Worm (Caenorhabditis elegans) whole organism, young adult: ENCODE data around the gene msp-142.
A peak's percentile ranks its signal among the peaks of the same experiment; 100 is the strongest.

Source experiments
- B0035.1 ChIP-seq: sonication (generic microtip); optimal IDR thresholded peaks from 2 replicates; lab custom pipeline; 2016; ENCODE audit warnings: missing genetic modification characterization, mild to moderate bottlenecking, missing compliant biosample characterization, missing genotype, missing genetic modification reagents
- F23B12.7 ChIP-seq: sonication (generic microtip); optimal IDR thresholded peaks from 2 replicates; lab custom pipeline; 2017; ENCODE audit warnings: missing genetic modification characterization, mild to moderate bottlenecking, missing compliant biosample characterization, antibody characterized with exemption, moderate library complexity; ENCODE audit not compliant: insufficient read depth
- F55B11.4 ChIP-seq: sonication (generic microtip); optimal IDR thresholded peaks from 2 replicates; lab custom pipeline; 2016; ENCODE audit warnings: missing compliant biosample characterization, missing genetic modification characterization, borderline replicate concordance; ENCODE audit not compliant: insufficient read depth
- F57A8.1 ChIP-seq: fragments of 200-800 bp; sonication (Bioruptor generic); optimal IDR thresholded peaks from 2 replicates; lab custom pipeline; 2018; ENCODE audit warnings: mild to moderate bottlenecking, missing genetic modification characterization, moderate library complexity, missing compliant biosample characterization
- F57C9.4 ChIP-seq: sonication (generic microtip); optimal IDR thresholded peaks from 2 replicates; lab custom pipeline; 2017; ENCODE audit warnings: mild to moderate bottlenecking, missing genetic modification characterization, missing compliant biosample characterization
- Y79H2A.3 ChIP-seq: fragments of 200-800 bp; sonication (Bioruptor generic); conservative IDR thresholded peaks from 2 replicates; pipeline ENCODE4 v1.3.6; 2022; ENCODE audit warnings: missing genetic modification reagents, missing genetic modification characterization, missing compliant biosample characterization
- Y95B8A.8 ChIP-seq: fragments of 200-800 bp; sonication (Bioruptor generic); IDR thresholded peaks from 2 replicates; pipeline ENCODE4 v1.3.6; 2022; ENCODE audit warnings: missing genetic modification reagents, missing genetic modification characterization, missing compliant biosample characterization
- ZK185.1 ChIP-seq: sonication (generic microtip); optimal IDR thresholded peaks from 2 replicates; lab custom pipeline; 2016; ENCODE audit warnings: mild to moderate bottlenecking, missing genetic modification characterization, missing compliant biosample characterization; ENCODE audit not compliant: poor library complexity, severe bottlenecking
- aptf-3 ChIP-seq: fragments of 200-800 bp; sonication (Bioruptor generic); IDR thresholded peaks from 2 replicates; pipeline ENCODE4 v1.3.6; 2022; ENCODE audit warnings: missing genetic modification characterization, missing compliant biosample characterization
- atf-7 ChIP-seq: sonication (generic microtip); optimal IDR thresholded peaks from 2 replicates; lab custom pipeline; 2017; ENCODE audit warnings: mild to moderate bottlenecking, missing genetic modification characterization, missing compliant biosample characterization
- attf-5 ChIP-seq: fragments of 200-800 bp; sonication (Bioruptor generic); optimal IDR thresholded peaks from 2 replicates; lab custom pipeline; 2018; ENCODE audit warnings: mild to moderate bottlenecking, missing genetic modification characterization, missing compliant biosample characterization
- cebp-2 ChIP-seq: fragments of 200-800 bp; sonication (Bioruptor generic); IDR thresholded peaks from 2 replicates; pipeline ENCODE4 v1.3.6; 2022; ENCODE audit warnings: missing genetic modification characterization, missing compliant biosample characterization
- chd-7 ChIP-seq: sonication (generic microtip); optimal IDR thresholded peaks from 2 replicates; lab custom pipeline; 2016; ENCODE audit warnings: mild to moderate bottlenecking, missing genetic modification characterization, moderate library complexity, missing compliant biosample characterization
- dox-1 ChIP-seq: fragments of 200-800 bp; sonication (Bioruptor generic); IDR thresholded peaks from 2 replicates; pipeline ENCODE4 v1.3.6; 2022; ENCODE audit warnings: missing genetic modification reagents, missing genetic modification characterization, missing compliant biosample characterization
- egl-44 ChIP-seq: fragments of 200-800 bp; sonication (Bioruptor generic); IDR thresholded peaks from 2 replicates; pipeline ENCODE4 v1.3.6; 2022; ENCODE audit warnings: missing genetic modification reagents, missing genetic modification characterization, missing compliant biosample characterization
- egrh-3 ChIP-seq: fragments of 200-800 bp; sonication (Bioruptor generic); IDR thresholded peaks from 2 replicates; pipeline ENCODE4 v1.3.6; 2022; ENCODE audit warnings: missing genetic modification reagents, missing genetic modification characterization, missing compliant biosample characterization
- ets-4 ChIP-seq: fragments of 200-800 bp; sonication (Bioruptor generic); optimal IDR thresholded peaks from 2 replicates; lab custom pipeline; 2018; ENCODE audit warnings: mild to moderate bottlenecking, missing genetic modification characterization, missing compliant biosample characterization
- hmg-1.2 ChIP-seq: fragments of 200-800 bp; sonication (Bioruptor generic); IDR thresholded peaks from 2 replicates; pipeline ENCODE4 v1.3.6; 2022; ENCODE audit warnings: missing genetic modification reagents, missing genetic modification characterization, missing compliant biosample characterization
- hsf-1 ChIP-seq: fragments of 200-800 bp; sonication (Bioruptor generic); IDR thresholded peaks from 2 replicates; pipeline ENCODE4 v1.3.6; 2022; ENCODE audit warnings: missing genetic modification reagents, missing genetic modification characterization, missing compliant biosample characterization
- lin-35 ChIP-seq, 3 experiments: fragments of 150-350 bp in 2 of 3; sonication (generic microtip) in 1 of 3; optimal IDR thresholded peaks; 2 replicates each; lab custom pipeline; 2014 to 2018; ENCODE audit warnings: missing biosample characterization in 3 of 3, missing genetic modification characterization in 3 of 3, missing genetic modification reagents in 3 of 3
- lsy-27 ChIP-seq: sonication (generic microtip); optimal IDR thresholded peaks from 2 replicates; lab custom pipeline; 2017; ENCODE audit warnings: missing genetic modification characterization, mild to moderate bottlenecking, missing compliant biosample characterization, antibody characterized with exemption, missing genotype, borderline replicate concordance; ENCODE audit not compliant: insufficient read depth
- madf-10 ChIP-seq: sonication (generic microtip); optimal IDR thresholded peaks from 2 replicates; lab custom pipeline; 2016; ENCODE audit warnings: mild to moderate bottlenecking, missing genetic modification characterization, missing compliant biosample characterization
- madf-3 ChIP-seq: fragments of 200-800 bp; sonication (Bioruptor generic); IDR thresholded peaks from 2 replicates; pipeline ENCODE4 v1.3.6; 2022; ENCODE audit warnings: missing genetic modification reagents, missing genetic modification characterization, missing compliant biosample characterization
- nfya-1 ChIP-seq: sonication (generic microtip); optimal IDR thresholded peaks from 2 replicates; lab custom pipeline; 2017; ENCODE audit warnings: antibody characterized with exemption, missing compliant biosample characterization, missing genetic modification characterization, borderline replicate concordance; ENCODE audit not compliant: insufficient read depth
- nhr-120 ChIP-seq: fragments of 200-800 bp; sonication (Bioruptor generic); IDR thresholded peaks from 2 replicates; pipeline ENCODE4 v1.3.6; 2022; ENCODE audit warnings: missing genetic modification characterization, missing compliant biosample characterization
- nhr-80 ChIP-seq: sonication (generic microtip); optimal IDR thresholded peaks from 2 replicates; lab custom pipeline; 2016; ENCODE audit warnings: missing genetic modification characterization, missing compliant biosample characterization
- nhr-90 ChIP-seq: sonication (generic microtip); optimal IDR thresholded peaks from 2 replicates; lab custom pipeline; 2016; ENCODE audit warnings: missing genotype, mild to moderate bottlenecking, missing genetic modification characterization, missing compliant biosample characterization
- pbrm-1 ChIP-seq: fragments of 200-800 bp; sonication (Bioruptor generic); IDR thresholded peaks from 2 replicates; pipeline ENCODE4 v1.3.6; 2022; ENCODE audit warnings: missing genetic modification reagents, missing genetic modification characterization, missing compliant biosample characterization
- rec-8 ChIP-seq, 2 experiments: sonication (generic microtip); optimal IDR thresholded peaks; 2 replicates each; lab custom pipeline; 2016; ENCODE audit warnings: mild to moderate bottlenecking in 2 of 2, missing genetic modification characterization in 2 of 2, missing genetic modification reagents in 2 of 2, missing genotype in 2 of 2, missing biosample characterization in 1 of 2, missing compliant biosample characterization in 1 of 2, moderate library complexity in 1 of 2
- rpc-1 ChIP-seq, 2 experiments: fragments of 150-350 bp in 1 of 2; sonication (generic microtip) in 1 of 2; optimal IDR thresholded peaks; 2 replicates each; lab custom pipeline; 2014 to 2018; ENCODE audit warnings: missing biosample characterization in 1 of 2, missing genetic modification characterization in 1 of 2, missing genetic modification reagents in 1 of 2, missing genotype in 1 of 2
- sptf-2 ChIP-seq: fragments of 200-800 bp; sonication (Bioruptor generic); optimal IDR thresholded peaks from 2 replicates; lab custom pipeline; 2018; ENCODE audit warnings: mild to moderate bottlenecking, missing genetic modification characterization, missing compliant biosample characterization
- zfh-2 ChIP-seq: fragments of 200-800 bp; sonication (Bioruptor generic); conservative IDR thresholded peaks from 2 replicates; pipeline ENCODE4 v1.3.6; 2022; ENCODE audit warnings: missing genetic modification reagents, missing genetic modification characterization, missing compliant biosample characterization
- ztf-28 ChIP-seq: fragments of 200-800 bp; sonication (Bioruptor generic); IDR thresholded peaks from 2 replicates; pipeline ENCODE4 v1.3.6; 2022; ENCODE audit warnings: missing genetic modification reagents, missing genetic modification characterization, missing compliant biosample characterization

msp-142 gene

DNA sequence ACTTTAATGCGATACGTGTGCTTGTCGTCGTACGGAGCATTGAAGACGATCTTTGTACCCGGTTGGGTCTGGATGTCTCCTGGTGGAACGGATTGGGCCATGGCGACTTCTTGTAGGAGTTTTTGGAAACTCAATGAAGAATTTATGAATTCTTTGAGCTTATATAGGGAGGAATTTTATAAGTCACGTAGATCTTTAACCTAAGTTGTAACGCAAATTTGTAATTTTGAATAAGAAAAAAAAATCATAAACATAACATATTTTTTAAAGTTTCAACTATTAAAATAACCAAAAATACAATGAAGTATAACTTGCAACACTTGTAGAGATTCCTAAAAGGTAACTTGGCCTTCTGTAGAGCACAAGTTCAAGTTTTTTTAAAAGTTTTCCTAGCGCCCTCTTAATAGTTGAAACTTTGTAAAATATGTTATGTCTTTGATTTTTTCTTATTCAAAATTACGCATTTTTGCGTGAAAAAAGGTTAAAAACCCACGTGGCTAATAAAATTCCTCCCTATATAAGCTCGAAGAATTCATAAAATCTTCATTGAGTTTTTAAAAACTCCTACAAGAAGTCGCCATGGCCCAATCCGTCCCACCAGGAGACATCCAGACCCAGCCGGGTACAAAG is at the start of gene msp-142, which contains the start of gene msp-63:
msp-142 (plus strand) TSS at position 580 of the 630 bp plus-strand sequence.
msp-63 (minus strand) TSS at position 101 of the 630 bp plus-strand sequence.
- no peak for TF ChIP-seq madf-3 (GFP tag; lab: Robert Waterston, UW)
- no peak for TF ChIP-seq F55B11.4
- no peak for TF ChIP-seq nhr-90 (tag; lab: Kevin White, UChicago)
- TF ChIP-seq aptf-3 (GFP tag; lab: Robert Waterston, UW), result no peak
- no peak for TF ChIP-seq hmg-1.2
- no peak for TF ChIP-seq B0035.1 (tag; lab: Kevin White, UChicago)
- TF ChIP-seq Y95B8A.8, result no peak
- TF ChIP-seq, all 124 proteins: peak for 0

DNA sequence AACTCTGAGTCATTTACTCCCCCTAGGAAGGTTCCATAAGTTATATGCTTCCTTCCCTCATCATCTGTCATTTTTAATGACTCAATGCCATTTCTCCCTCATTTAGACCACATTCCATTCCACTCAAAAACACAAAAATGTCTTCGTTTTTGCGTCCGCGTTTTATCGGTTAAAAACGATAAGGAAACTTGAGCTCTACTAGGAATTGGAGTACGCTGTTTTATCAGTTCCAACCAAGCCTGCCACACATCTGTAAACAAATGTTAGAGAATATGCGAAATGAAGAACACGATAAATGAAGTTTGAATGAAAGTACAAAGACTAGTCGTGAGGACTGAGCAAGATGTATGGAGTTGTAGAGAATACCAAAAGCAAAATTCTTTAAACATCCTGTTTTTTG is 49.3 kb upstream of the msp-142 start:
- peak; percentile 31 for TF ChIP-seq ets-4 (GFP tag; lab: Kevin White, UChicago)
- no peak for TF ChIP-seq egrh-3 (GFP tag; lab: Robert Waterston, UW)
- TF ChIP-seq Y79H2A.3 (GFP tag; lab: Robert Waterston, UW), result no peak
- no peak for TF ChIP-seq F23B12.7
- TF ChIP-seq nhr-120 (GFP tag; lab: Robert Waterston, UW), result no peak
- TF ChIP-seq nfya-1 (tag; lab: Kevin White, UChicago), result no peak
- peak; percentile 89 for TF ChIP-seq nhr-80 (tag; lab: Kevin White, UChicago)
- TF ChIP-seq pbrm-1 (GFP tag; lab: Robert Waterston, UW), result no peak
- 0 out of 2 replicates have a peak, but pooled peaks have one; percentile 26 for TF ChIP-seq dox-1 (GFP tag; lab: Robert Waterston, UW)
- TF ChIP-seq chd-7 (tag; lab: Kevin White, UChicago), result no peak

DNA sequence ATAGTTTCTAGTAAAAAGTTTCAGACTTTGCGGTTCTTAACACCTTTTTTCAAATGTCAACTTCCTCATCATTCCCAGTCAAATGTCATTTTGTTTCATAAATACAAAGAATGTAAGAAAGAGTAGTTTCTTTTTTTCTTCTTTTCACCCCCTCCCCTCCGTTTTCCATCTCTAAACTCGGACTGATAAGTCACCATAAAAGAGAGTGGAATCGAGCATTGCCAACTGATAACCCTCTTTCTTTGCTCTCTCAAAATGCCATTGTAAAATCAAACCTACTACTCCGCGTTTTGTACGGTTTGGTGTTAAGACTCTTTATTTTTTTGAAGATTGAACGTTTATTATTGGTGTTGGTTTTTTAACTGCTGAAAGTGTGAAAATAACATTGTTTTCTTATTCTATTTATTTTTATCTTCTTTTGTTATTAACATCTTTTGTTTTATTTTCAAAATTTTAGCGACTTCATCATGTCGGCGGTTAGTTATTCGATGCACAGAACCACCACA is 47.9 kb upstream of the msp-142 start, which contains the start of gene ifb-2:
ifb-2 (plus strand) TSS at position 456 of the 506 bp plus-strand sequence.
- TF ChIP-seq rec-8 (tag; optimal IDR thresholded peaks at IDR 0.05; lab: Kevin White, UChicago) (no peak), dox-1 (GFP tag; lab: Robert Waterston, UW) (0 out of 2 replicates have a peak, but pooled peaks have one; percentile 15), nhr-80 (tag; lab: Kevin White, UChicago) (peak; percentile 92)

DNA sequence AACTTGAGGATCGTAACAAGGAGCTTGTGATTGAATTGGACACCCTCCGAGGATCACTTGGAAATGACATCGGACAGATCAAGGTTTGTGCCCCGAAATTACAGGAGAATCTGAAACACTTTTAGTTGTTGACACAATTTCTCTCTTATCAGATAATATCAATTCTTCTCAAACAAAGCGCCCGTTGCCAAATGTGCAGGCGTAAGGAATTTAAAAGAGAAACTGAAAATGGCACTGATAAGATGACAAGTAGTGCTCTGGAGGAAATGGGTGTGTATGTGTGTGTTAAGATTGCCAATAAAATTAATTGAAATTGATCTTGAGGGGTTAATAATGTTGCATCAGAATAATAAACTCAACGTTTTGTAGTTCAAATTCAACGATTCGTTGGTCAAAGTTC is 46.4 kb upstream of the msp-142 start:
- no peak for TF ChIP-seq egl-44 (GFP tag; lab: Robert Waterston, UW)
- TF ChIP-seq zfh-2 (GFP tag; lab: Robert Waterston, UW), result no peak
- TF ChIP-seq lsy-27 (tag; lab: Kevin White, UChicago), result no peak
- peak; percentile 63 for TF ChIP-seq dox-1 (GFP tag; lab: Robert Waterston, UW)
- TF ChIP-seq lin-35 (GFP tag; optimal IDR thresholded peaks at IDR 0.05; lab: Kevin White, UChicago), result no peak
- no peak for TF ChIP-seq aptf-3 (GFP tag; lab: Robert Waterston, UW)
- TF ChIP-seq nhr-80 (tag; lab: Kevin White, UChicago), result peak; percentile 96
- no peak for TF ChIP-seq F57A8.1 (GFP tag; lab: Kevin White, UChicago)
- no peak for TF ChIP-seq F57C9.4 (tag; lab: Kevin White, UChicago)
- no peak for TF ChIP-seq attf-5 (GFP tag; lab: Kevin White, UChicago)
- TF ChIP-seq atf-7 (tag; lab: Kevin White, UChicago), result no peak
- TF ChIP-seq sptf-2 (GFP tag; lab: Kevin White, UChicago), result no peak
- no peak for TF ChIP-seq cebp-2
- TF ChIP-seq ZK185.1 (tag; lab: Kevin White, UChicago), result peak; percentile 29
- TF ChIP-seq ztf-28 (GFP tag; lab: Robert Waterston, UW), result no peak
- 0 out of 2 replicates have a peak, but pooled peaks have one; percentile 37 for TF ChIP-seq hsf-1
- TF ChIP-seq rpc-1 (optimal IDR thresholded peaks at IDR 0.05; lab: Kevin White, UChicago), result no peak
- no peak for TF ChIP-seq rpc-1 (tag; optimal IDR thresholded peaks at IDR 0.05; lab: Kevin White, UChicago)
- TF ChIP-seq Y95B8A.8, result no peak
- TF ChIP-seq madf-10, result no peak
